Fruit fly (Drosophila melanogaster) whole organism, embryonic: Measurements from ENCODE around the gene CG3690.

Experiments
- BEAF-32 ChIP-seq: fragments of 200-800 bp; sonication (Bioruptor generic); optimal IDR thresholded peaks from 3 replicates; lab custom pipeline; 2017; ENCODE audit warnings: missing biosample characterization, missing genetic modification characterization, mild to moderate bottlenecking, moderate library complexity, missing genetic modification reagents
- CG10543 ChIP-seq: fragments of 200-800 bp; sonication (Bioruptor generic); optimal IDR thresholded peaks from 3 replicates; lab custom pipeline; 2017; ENCODE audit warnings: missing biosample characterization, mild to moderate bottlenecking, missing genetic modification characterization, moderate library complexity
- CG11504 ChIP-seq: fragments of 200-800 bp; sonication (Bioruptor generic); optimal IDR thresholded peaks from 3 replicates; lab custom pipeline; 2019; ENCODE audit warnings: missing biosample characterization, mild to moderate bottlenecking, missing genetic modification characterization, moderate library complexity
- CG11560 ChIP-seq: fragments of 200-800 bp; sonication (Bioruptor generic); IDR thresholded peaks from 3 replicates; pipeline ENCODE4 v1.3.6; 2022; ENCODE audit warnings: missing biosample characterization, missing genetic modification characterization
- CG11696 ChIP-seq: fragments of 200-800 bp; sonication (Bioruptor generic); IDR thresholded peaks from 2 replicates; pipeline ENCODE4 v1.3.6; 2022; ENCODE audit warnings: missing biosample characterization, missing genetic modification characterization
- CG13296 ChIP-seq: fragments of 200-800 bp; sonication (Bioruptor generic); optimal IDR thresholded peaks from 3 replicates; lab custom pipeline; 2018; ENCODE audit warnings: missing biosample characterization, mild to moderate bottlenecking, missing genetic modification characterization
- CG13894 ChIP-seq: fragments of 200-800 bp; sonication (Bioruptor generic); optimal IDR thresholded peaks from 3 replicates; lab custom pipeline; 2018; ENCODE audit warnings: missing biosample characterization, mild to moderate bottlenecking, missing genetic modification characterization, moderate library complexity
- CG15073 ChIP-seq: fragments of 200-800 bp; sonication (Bioruptor generic); optimal IDR thresholded peaks from 2 replicates; lab custom pipeline; 2016; ENCODE audit warnings: missing biosample characterization, missing genetic modification characterization
- CG1603 ChIP-seq: fragments of 200-800 bp; sonication (Bioruptor generic); optimal IDR thresholded peaks from 2 replicates; lab custom pipeline; 2019; ENCODE audit warnings: missing biosample characterization, mild to moderate bottlenecking, missing genetic modification characterization, moderate library complexity
- CG16815 ChIP-seq: fragments of 200-800 bp; sonication (Bioruptor generic); optimal IDR thresholded peaks from 3 replicates; lab custom pipeline; 2017; ENCODE audit warnings: missing biosample characterization, mild to moderate bottlenecking, missing genetic modification characterization
- CG17568 ChIP-seq: fragments of 200-800 bp; sonication (Bioruptor generic); optimal IDR thresholded peaks from 2 replicates; lab custom pipeline; 2018; ENCODE audit warnings: missing biosample characterization, mild to moderate bottlenecking, missing genetic modification characterization, moderate library complexity
- CG4820 ChIP-seq: fragments of 200-800 bp; sonication (Bioruptor generic); optimal IDR thresholded peaks from 3 replicates; lab custom pipeline; 2016; ENCODE audit warnings: missing biosample characterization, missing genetic modification characterization
- CG5245 ChIP-seq: fragments of 200-800 bp; sonication (Bioruptor generic); optimal IDR thresholded peaks from 3 replicates; lab custom pipeline; 2016; ENCODE audit warnings: missing biosample characterization, missing genetic modification characterization
- CG6683 ChIP-seq: fragments of 200-800 bp; sonication (Bioruptor generic); optimal IDR thresholded peaks from 2 replicates; lab custom pipeline; 2017; ENCODE audit warnings: missing biosample characterization, mild to moderate bottlenecking, missing genetic modification characterization, missing genetic modification reagents
- CG8290 ChIP-seq, 3 experiments: fragments of 200-800 bp; sonication (Bioruptor generic); optimal IDR thresholded peaks; 2 replicates each; lab custom pipeline; 2016 to 2019; ENCODE audit warnings: missing biosample characterization in 3 of 3, missing genetic modification characterization in 3 of 3, mild to moderate bottlenecking in 2 of 3, moderate library complexity in 1 of 3
- CG9797 ChIP-seq: fragments of 200-800 bp; sonication (Bioruptor generic); optimal IDR thresholded peaks from 3 replicates; lab custom pipeline; 2018; ENCODE audit warnings: missing biosample characterization, mild to moderate bottlenecking, missing genetic modification characterization
- CoRest ChIP-seq: fragments of 200-800 bp; sonication (Bioruptor generic); optimal IDR thresholded peaks from 3 replicates; lab custom pipeline; 2018; ENCODE audit warnings: missing biosample characterization, mild to moderate bottlenecking, missing genetic modification characterization, moderate library complexity
- Dp ChIP-seq: fragments of 200-800 bp; sonication (Bioruptor generic); optimal IDR thresholded peaks from 2 replicates; lab custom pipeline; 2018; ENCODE audit warnings: missing biosample characterization, mild to moderate bottlenecking, missing genetic modification characterization, moderate library complexity
- Dref ChIP-seq: fragments of 200-800 bp; sonication (Bioruptor generic); IDR thresholded peaks from 2 replicates; pipeline ENCODE4 v1.3.6; 2022; ENCODE audit warnings: missing biosample characterization, missing genetic modification characterization
- Fer1 ChIP-seq: fragments of 200-800 bp; sonication (Bioruptor generic); optimal IDR thresholded peaks from 2 replicates; lab custom pipeline; 2017; ENCODE audit warnings: missing biosample characterization, mild to moderate bottlenecking, missing genetic modification characterization
- Gug ChIP-seq: fragments of 200-800 bp; sonication (Bioruptor generic); IDR thresholded peaks from 4 replicates; pipeline ENCODE4 v1.3.6; 2022; ENCODE audit warnings: missing biosample characterization, missing genetic modification characterization
- Hey ChIP-seq: fragments of 200-800 bp; sonication (Bioruptor generic); optimal IDR thresholded peaks from 3 replicates; lab custom pipeline; 2018; ENCODE audit warnings: missing biosample characterization, mild to moderate bottlenecking, missing genetic modification characterization
- HmgZ ChIP-seq: fragments of 200-800 bp; sonication (Bioruptor generic); optimal IDR thresholded peaks from 2 replicates; lab custom pipeline; 2018; ENCODE audit warnings: missing biosample characterization, mild to moderate bottlenecking, missing genetic modification characterization
- Hmr ChIP-seq: fragments of 200-800 bp; sonication (Bioruptor generic); optimal IDR thresholded peaks from 3 replicates; lab custom pipeline; 2017; ENCODE audit warnings: mild to moderate bottlenecking, missing biosample characterization, missing genetic modification reagents, missing genetic modification characterization
- Hr78 ChIP-seq, 2 experiments: fragments of 200-800 bp in 1 of 2; fragments of >200 bp in 1 of 2; sonication (Bioruptor generic) in 1 of 2; optimal IDR thresholded peaks; 2 replicates each; lab custom pipeline; 2017 to 2019; ENCODE audit warnings: missing biosample characterization in 2 of 2, missing genetic modification characterization in 2 of 2, mild to moderate bottlenecking in 1 of 2, moderate library complexity in 1 of 2
- MBD-R2 ChIP-seq: fragments of 200-800 bp; sonication (Bioruptor generic); IDR thresholded peaks from 2 replicates; pipeline ENCODE4 v1.3.6; 2022; ENCODE audit warnings: missing biosample characterization, missing genetic modification characterization
- Myb ChIP-seq: fragments of 200-800 bp; sonication (Bioruptor generic); optimal IDR thresholded peaks from 2 replicates; lab custom pipeline; 2016; ENCODE audit warnings: missing biosample characterization, missing genetic modification characterization
- Scr ChIP-seq: fragments of 200-800 bp; sonication (Bioruptor generic); IDR thresholded peaks from 2 replicates; pipeline ENCODE4 v1.3.6; 2022; ENCODE audit warnings: missing biosample characterization, missing genetic modification characterization; ENCODE audit not compliant: partially characterized antibody
- Sin3A ChIP-seq: fragments of >200 bp; optimal IDR thresholded peaks from 2 replicates; lab custom pipeline; 2018
- Xrp1 ChIP-seq: fragments of 200-800 bp; sonication (Bioruptor generic); IDR thresholded peaks from 2 replicates; pipeline ENCODE4 v1.3.6; 2022; ENCODE audit warnings: missing biosample characterization, missing genetic modification characterization
- YL-1 ChIP-seq: fragments of 200-800 bp; sonication (Bioruptor generic); optimal IDR thresholded peaks from 3 replicates; lab custom pipeline; 2017; ENCODE audit warnings: missing biosample characterization, mild to moderate bottlenecking, missing genetic modification characterization
- ash1 ChIP-seq: fragments of 200-800 bp; sonication (Bioruptor generic); optimal IDR thresholded peaks from 2 replicates; lab custom pipeline; 2018; ENCODE audit warnings: missing biosample characterization, mild to moderate bottlenecking, missing genetic modification characterization
- cato ChIP-seq: fragments of 200-800 bp; sonication (Bioruptor generic); optimal IDR thresholded peaks from 2 replicates; lab custom pipeline; 2016; ENCODE audit warnings: missing biosample characterization, missing genetic modification characterization, borderline replicate concordance
- chm ChIP-seq: fragments of 200-800 bp; sonication (Bioruptor generic); IDR thresholded peaks from 2 replicates; pipeline ENCODE4 v1.3.6; 2022; ENCODE audit warnings: missing biosample characterization, missing genetic modification characterization
- eve ChIP-seq, 2 experiments: fragments of >200 bp; optimal IDR thresholded peaks; 2 replicates each; lab custom pipeline; 2017; ENCODE audit warnings: missing biosample characterization in 2 of 2, missing genetic modification characterization in 2 of 2
- exex ChIP-seq: fragments of 200-800 bp; sonication (Bioruptor generic); optimal IDR thresholded peaks from 4 replicates; lab custom pipeline; 2018; ENCODE audit warnings: missing biosample characterization, mild to moderate bottlenecking, missing genetic modification characterization, moderate library complexity
- gfzf ChIP-seq: fragments of 200-800 bp; sonication (Bioruptor generic); optimal IDR thresholded peaks from 2 replicates; lab custom pipeline; 2016; ENCODE audit warnings: missing biosample characterization, mild to moderate bottlenecking, missing genetic modification characterization, moderate library complexity
- hb ChIP-seq: fragments of 200-800 bp; sonication (Bioruptor generic); IDR thresholded peaks from 3 replicates; pipeline ENCODE4 v1.3.6; 2022; ENCODE audit warnings: missing biosample characterization, missing genetic modification characterization; ENCODE audit not compliant: partially characterized antibody
- hkb ChIP-seq, 2 experiments: fragments of 200-800 bp in 1 of 2; fragments of >200 bp in 1 of 2; sonication (Bioruptor generic) in 1 of 2; IDR thresholded peaks in 1 of 2; optimal IDR thresholded peaks in 1 of 2; 2 replicates each; pipeline versions ENCODE4 v1.3.6 to Lab custom; 2017 to 2022; ENCODE audit warnings: missing biosample characterization in 1 of 2, missing genetic modification characterization in 1 of 2
- lilli ChIP-seq: fragments of 200-800 bp; sonication (Bioruptor generic); optimal IDR thresholded peaks from 3 replicates; lab custom pipeline; 2016; ENCODE audit warnings: missing biosample characterization, missing genetic modification characterization
- lov ChIP-seq, 2 experiments: fragments of 200-800 bp in 1 of 2; fragments of >200 bp in 1 of 2; sonication (Bioruptor generic) in 1 of 2; IDR thresholded peaks in 1 of 2; optimal IDR thresholded peaks in 1 of 2; 2 replicates in 1 of 2; 3 replicates in 1 of 2; pipeline versions ENCODE4 v1.3.6 to Lab custom; 2017 to 2022; ENCODE audit warnings: missing biosample characterization in 1 of 2, missing genetic modification characterization in 1 of 2
- pfk ChIP-seq: fragments of 200-800 bp; sonication (Bioruptor generic); optimal IDR thresholded peaks from 2 replicates; lab custom pipeline; 2018; ENCODE audit warnings: missing biosample characterization, mild to moderate bottlenecking, missing genetic modification characterization, moderate library complexity
- pzg ChIP-seq: fragments of 200-800 bp; sonication (Bioruptor generic); optimal IDR thresholded peaks from 3 replicates; lab custom pipeline; 2018; ENCODE audit warnings: missing biosample characterization, mild to moderate bottlenecking, missing genetic modification characterization, moderate library complexity
- sd ChIP-seq: fragments of 200-800 bp; sonication (Bioruptor generic); optimal IDR thresholded peaks from 3 replicates; lab custom pipeline; 2018; ENCODE audit warnings: missing biosample characterization, mild to moderate bottlenecking, missing genetic modification characterization, moderate library complexity
- slbo ChIP-seq: fragments of 200-800 bp; sonication (Bioruptor generic); IDR thresholded peaks from 2 replicates; pipeline ENCODE4 v1.3.6; 2022; ENCODE audit warnings: missing biosample characterization, missing genetic modification characterization
- twi ChIP-seq: fragments of 200-800 bp; optimal IDR thresholded peaks from 2 replicates; lab custom pipeline; 2019; ENCODE audit warnings: missing biosample characterization, mild to moderate bottlenecking, missing genetic modification characterization, moderate library complexity
- zf30C ChIP-seq: fragments of 200-800 bp; sonication (Bioruptor generic); optimal IDR thresholded peaks from 3 replicates; lab custom pipeline; 2018; ENCODE audit warnings: missing biosample characterization, mild to moderate bottlenecking, missing genetic modification characterization

CG3690 gene

dm6 chrX:930048-930800 is 21.5 kb downstream of the CG3690 start, which contains the start of gene CG3708 (continued):
- no peak for TF ChIP-seq hkb (optimal IDR thresholded peaks at IDR 0.05; lab: Kevin White, UChicago)
- no peak for TF ChIP-seq hkb (GFP tag; IDR thresholded peaks at IDR 0.05; lab: Robert Waterston, UW)
- TF ChIP-seq Sin3A (lab: Kevin White, UChicago), result no peak
- TF ChIP-seq Scr (GFP tag; lab: Robert Waterston, UW), result no peak
- peak; percentile 66 for TF ChIP-seq exex
- no peak for TF ChIP-seq CG11560 (tag; lab: Robert Waterston, UW)
- TF ChIP-seq CG11504, result no peak
- TF ChIP-seq sd, result peak; percentile 88
- TF ChIP-seq Hr78 (GFP tag; optimal IDR thresholded peaks at IDR 0.05; lab: Kevin White, UChicago), result no peak
- TF ChIP-seq CG10543, result peak; percentile 18
- no peak for TF ChIP-seq CG16815
- no peak for TF ChIP-seq CG13894 (tag; lab: Kevin White, UChicago)
- TF ChIP-seq CG6683 (GFP tag; lab: Kevin White, UChicago), result no peak
- TF ChIP-seq slbo (GFP tag; lab: Robert Waterston, UW), result no peak
- TF ChIP-seq twi, result no peak
- TF ChIP-seq zf30C, result no peak
- peak; percentile 29 for TF ChIP-seq Hey (tag; lab: Kevin White, UChicago)
- no peak for TF ChIP-seq Gug
- no peak for TF ChIP-seq lilli (GFP tag; lab: Kevin White, UChicago)
- TF ChIP-seq ash1 (GFP tag; lab: Kevin White, UChicago), result no peak
- TF ChIP-seq CG17568, result no peak
- TF ChIP-seq CG15073 (GFP tag; lab: Kevin White, UChicago), result no peak

dm6 chrX:927863-928257 is 23.8 kb downstream of the CG3690 start, which contains the start of the genes CG43867 and MED22:
CG43867 (minus strand) TSS chrX:927975.
MED22 (plus strand) TSS chrX:928139.
- peak; percentile 62 for TF ChIP-seq CG9797 (GFP tag; lab: Kevin White, UChicago)
- TF ChIP-seq chm (GFP tag; lab: Robert Waterston, UW), result no peak
- no peak for TF ChIP-seq pfk (GFP tag; lab: Kevin White, UChicago)
- TF ChIP-seq hb (GFP tag; lab: Robert Waterston, UW), result no peak
- peak; percentile 79 for TF ChIP-seq gfzf (GFP tag; lab: Kevin White, UChicago)
- TF ChIP-seq Myb (GFP tag; lab: Kevin White, UChicago), result peak; percentile 82
- no peak for TF ChIP-seq eve (GFP tag; optimal IDR thresholded peaks at IDR 0.05; lab: Kevin White, UChicago)
- no peak for TF ChIP-seq Scr (GFP tag; lab: Robert Waterston, UW)
- no peak for TF ChIP-seq lov (optimal IDR thresholded peaks at IDR 0.05; lab: Kevin White, UChicago)
- no peak for TF ChIP-seq lov (GFP tag; IDR thresholded peaks at IDR 0.05; lab: Robert Waterston, UW)
- peak; percentile 59 for TF ChIP-seq Dp (GFP tag; lab: Kevin White, UChicago)
- TF ChIP-seq pzg (GFP tag; lab: Kevin White, UChicago), result peak; percentile 35
- no peak for TF ChIP-seq CG4820
- no peak for TF ChIP-seq CG11696 (GFP tag; lab: Robert Waterston, UW)
- TF ChIP-seq YL-1 (GFP tag; lab: Kevin White, UChicago), result peak; percentile 10
- no peak for TF ChIP-seq CG13296 (GFP tag; lab: Kevin White, UChicago)
- peak; percentile 39; the same call in 1 of the 2 replicates for TF ChIP-seq MBD-R2
- no peak for TF ChIP-seq HmgZ (tag; lab: Kevin White, UChicago)
- TF ChIP-seq cato (GFP tag; lab: Kevin White, UChicago), result no peak
- TF ChIP-seq CoRest (tag; lab: Kevin White, UChicago), result peak; percentile 39
- peak; percentile 75 for TF ChIP-seq CG1603 (tag; lab: Kevin White, UChicago)
- no peak for TF ChIP-seq CG8290 (GFP tag; optimal IDR thresholded peaks at IDR 0.05; lab: Kevin White, UChicago)
- no peak for TF ChIP-seq CG8290 (tag; optimal IDR thresholded peaks at IDR 0.05; lab: Kevin White, UChicago)
- TF ChIP-seq Dref (GFP tag; lab: Robert Waterston, UW), result peak; percentile 49
- TF ChIP-seq Hmr (GFP tag; lab: Kevin White, UChicago), result no peak
- TF ChIP-seq CG5245 (GFP tag; lab: Kevin White, UChicago), result no peak
- no peak for TF ChIP-seq Xrp1 (GFP tag; lab: Robert Waterston, UW)
- peak; percentile 39 for TF ChIP-seq BEAF-32 (GFP tag; lab: Kevin White, UChicago)
- TF ChIP-seq CG17568, result no peak
- TF ChIP-seq Fer1, result no peak
